Worm (Caenorhabditis elegans) whole organism, L1 larva: ENCODE data around the gene ubc-7.

ENCODE experiments used
- ama-1 ChIP-seq: fragments of 150-350 bp; optimal IDR thresholded peaks from 2 replicates; lab custom pipeline; 2014
- egl-27 ChIP-seq, 2 experiments: fragments of 150-350 bp in 1 of 2; sonication (generic microtip); optimal IDR thresholded peaks; 3 replicates each; lab custom pipeline; 2017 to 2018; ENCODE audit warnings: missing biosample characterization in 2 of 2, missing genetic modification characterization in 2 of 2, missing genetic modification reagents in 2 of 2
- fkh-10 ChIP-seq: sonication (generic microtip); optimal IDR thresholded peaks from 2 replicates; lab custom pipeline; 2017; ENCODE audit warnings: missing biosample characterization, missing genetic modification reagents, missing genetic modification characterization
- lin-13 ChIP-seq: fragments of 150-350 bp; optimal IDR thresholded peaks from 2 replicates; lab custom pipeline; 2014; ENCODE audit warnings: missing biosample characterization, missing genetic modification reagents, missing genetic modification characterization
- lin-39 ChIP-seq: fragments of 150-350 bp; optimal IDR thresholded peaks from 2 replicates; lab custom pipeline; 2014; ENCODE audit warnings: missing biosample characterization, missing genetic modification reagents, missing genetic modification characterization
- lsy-2 ChIP-seq, 2 experiments: fragments of 150-350 bp; optimal IDR thresholded peaks; 2 replicates each; lab custom pipeline; 2014; ENCODE audit warnings: missing biosample characterization in 2 of 2, missing genetic modification characterization in 2 of 2
- nhr-237 ChIP-seq: fragments of 150-350 bp; optimal IDR thresholded peaks from 2 replicates; lab custom pipeline; 2014; ENCODE audit warnings: missing biosample characterization, missing genetic modification characterization
- nhr-76 ChIP-seq: sonication (generic microtip); optimal IDR thresholded peaks from 2 replicates; lab custom pipeline; 2017; ENCODE audit warnings: missing biosample characterization, missing genetic modification characterization
- nhr-90 ChIP-seq: sonication (generic microtip); optimal IDR thresholded peaks from 2 replicates; lab custom pipeline; 2016; ENCODE audit warnings: mild to moderate bottlenecking, missing genetic modification characterization, missing compliant biosample characterization; ENCODE audit not compliant: poor library complexity
- sox-4 ChIP-seq: sonication (generic microtip); optimal IDR thresholded peaks from 2 replicates; lab custom pipeline; 2016; ENCODE audit warnings: missing genetic modification characterization, missing compliant biosample characterization
- tbx-2 ChIP-seq: sonication (generic microtip); optimal IDR thresholded peaks from 2 replicates; lab custom pipeline; 2016; ENCODE audit warnings: missing genetic modification characterization, missing compliant biosample characterization
- zag-1 ChIP-seq: fragments of 150-350 bp; optimal IDR thresholded peaks from 2 replicates; lab custom pipeline; 2014; ENCODE audit warnings: missing biosample characterization, missing genetic modification characterization
- zip-4 ChIP-seq: fragments of 200-800 bp; sonication (Bioruptor generic); optimal IDR thresholded peaks from 2 replicates; lab custom pipeline; 2018; ENCODE audit warnings: mild to moderate bottlenecking, missing genetic modification characterization, moderate library complexity, missing compliant biosample characterization
- ztf-11 ChIP-seq, 2 experiments: sonication (generic microtip); optimal IDR thresholded peaks; 2 replicates each; lab custom pipeline; 2016 to 2017; ENCODE audit warnings: missing genetic modification characterization in 2 of 2, missing biosample characterization in 1 of 2, missing compliant biosample characterization in 1 of 2

- TF ChIP-seq zip-4 (GFP tag; lab: Kevin White, UChicago) (no peak), zag-1 (tag; lab: Kevin White, UChicago) (no peak), ztf-11 (tag; optimal IDR thresholded peaks at IDR 0.05; lab: Kevin White, UChicago) (no peak), tbx-2 (no peak), sox-4 (no peak), fkh-10 (GFP tag; lab: Kevin White, UChicago) (no peak), lsy-2 (tag; optimal IDR thresholded peaks at IDR 0.05; lab: Kevin White, UChicago) (no peak), nhr-90 (tag; lab: Kevin White, UChicago) (no peak), nhr-76 (tag; lab: Kevin White, UChicago) (no peak), lin-13 (GFP tag; lab: Kevin White, UChicago) (no peak), egl-27 (tag; optimal IDR thresholded peaks at IDR 0.05; lab: Kevin White, UChicago) (no peak), lin-39 (tag; lab: Kevin White, UChicago) (no peak), ama-1 (lab: Kevin White, UChicago) (no peak), nhr-237 (no peak)
Measured at ce11 chrIII:9592118-9592517, 38.8 kb downstream of the ubc-7 start, which contains the start of gene acox-1.5.
